Worm (Caenorhabditis elegans) whole organism, L2 larva: Measurements from ENCODE around the gene txt-18.

Experiments used
- C34F6.9 ChIP-seq: fragments of 150-350 bp; optimal IDR thresholded peaks from 2 replicates; lab custom pipeline; 2014; ENCODE audit warnings: missing biosample characterization, missing genetic modification characterization
- F13H6.1 ChIP-seq: sonication (generic microtip); optimal IDR thresholded peaks from 2 replicates; lab custom pipeline; 2016; ENCODE audit warnings: missing genetic modification characterization, missing compliant biosample characterization
- R02D3.7 ChIP-seq: fragments of 150-350 bp; optimal IDR thresholded peaks from 2 replicates; lab custom pipeline; 2014; ENCODE audit warnings: missing biosample characterization, missing genetic modification characterization
- Y55F3AM.14 ChIP-seq: fragments of 200-800 bp; sonication (Bioruptor generic); optimal IDR thresholded peaks from 2 replicates; lab custom pipeline; 2018; ENCODE audit warnings: mild to moderate bottlenecking, missing genetic modification characterization, missing compliant biosample characterization
- ZK546.5 ChIP-seq: sonication (generic microtip); optimal IDR thresholded peaks from 2 replicates; lab custom pipeline; 2017; ENCODE audit warnings: missing biosample characterization, missing genetic modification characterization
- alr-1 ChIP-seq: fragments of 150-350 bp; optimal IDR thresholded peaks from 2 replicates; lab custom pipeline; 2014; ENCODE audit warnings: missing biosample characterization, missing genetic modification characterization
- aly-2 ChIP-seq: fragments of 150-350 bp; optimal IDR thresholded peaks from 2 replicates; lab custom pipeline; 2014; ENCODE audit warnings: missing biosample characterization, missing genetic modification characterization
- ama-1 ChIP-seq: fragments of 150-350 bp; optimal IDR thresholded peaks from 2 replicates; lab custom pipeline; 2018; ENCODE audit warnings: inconsistent platforms
- ceh-16 ChIP-seq: fragments of 150-350 bp; optimal IDR thresholded peaks from 2 replicates; lab custom pipeline; 2014; ENCODE audit warnings: missing biosample characterization, missing genetic modification characterization
- crh-2 ChIP-seq: sonication (generic microtip); optimal IDR thresholded peaks from 2 replicates; lab custom pipeline; 2017; ENCODE audit warnings: missing biosample characterization, missing genetic modification characterization
- dmd-4 ChIP-seq: sonication (generic microtip); optimal IDR thresholded peaks from 2 replicates; lab custom pipeline; 2017; ENCODE audit warnings: missing biosample characterization, missing genetic modification characterization
- egl-27 ChIP-seq: sonication (generic microtip); optimal IDR thresholded peaks from 3 replicates; lab custom pipeline; 2017; ENCODE audit warnings: missing biosample characterization, missing genetic modification reagents, missing genetic modification characterization
- elt-1 ChIP-seq: fragments of 150-350 bp; optimal IDR thresholded peaks from 2 replicates; lab custom pipeline; 2014; ENCODE audit warnings: missing biosample characterization, missing genetic modification characterization
- elt-3 ChIP-seq: sonication (generic microtip); optimal IDR thresholded peaks from 2 replicates; lab custom pipeline; 2017; ENCODE audit warnings: missing biosample characterization, missing genetic modification characterization
- fos-1 ChIP-seq: fragments of 150-350 bp; optimal IDR thresholded peaks from 2 replicates; lab custom pipeline; 2014; ENCODE audit warnings: missing biosample characterization, missing genetic modification characterization
- gmeb-1 ChIP-seq: fragments of 150-350 bp; optimal IDR thresholded peaks from 2 replicates; lab custom pipeline; 2014; ENCODE audit warnings: missing biosample characterization, missing genetic modification characterization
- lin-11 ChIP-seq: fragments of 150-350 bp; sonication (generic microtip); optimal IDR thresholded peaks from 2 replicates; lab custom pipeline; 2014; ENCODE audit warnings: missing biosample characterization, missing genetic modification characterization, inconsistent platforms, mixed read lengths
- lin-13 ChIP-seq: fragments of 150-350 bp; optimal IDR thresholded peaks from 2 replicates; lab custom pipeline; 2014; ENCODE audit warnings: missing biosample characterization, missing genetic modification reagents, missing genetic modification characterization
- lin-39 ChIP-seq: fragments of 150-350 bp; optimal IDR thresholded peaks from 2 replicates; lab custom pipeline; 2014; ENCODE audit warnings: missing biosample characterization, missing genetic modification reagents, missing genetic modification characterization
- lsy-2 ChIP-seq, 2 experiments: fragments of 150-350 bp in 1 of 2; sonication (generic microtip) in 1 of 2; optimal IDR thresholded peaks; 2 replicates each; lab custom pipeline; 2014 to 2017; ENCODE audit warnings: missing biosample characterization in 2 of 2, missing genetic modification characterization in 2 of 2
- mab-5 ChIP-seq: fragments of 150-350 bp; optimal IDR thresholded peaks from 2 replicates; lab custom pipeline; 2014; ENCODE audit warnings: missing biosample characterization, missing genetic modification characterization
- mbf-1 ChIP-seq: sonication (generic microtip); optimal IDR thresholded peaks from 2 replicates; lab custom pipeline; 2017; ENCODE audit warnings: missing biosample characterization, missing genetic modification characterization
- mdl-1 ChIP-seq, 2 experiments: fragments of 150-350 bp in 1 of 2; sonication (generic microtip) in 1 of 2; optimal IDR thresholded peaks; 2 replicates each; lab custom pipeline; 2017; ENCODE audit warnings: missing biosample characterization in 2 of 2, missing genetic modification characterization in 2 of 2
- nhr-10 ChIP-seq: sonication (generic microtip); optimal IDR thresholded peaks from 2 replicates; lab custom pipeline; 2017; ENCODE audit warnings: missing biosample characterization, missing genetic modification characterization
- nhr-11 ChIP-seq: fragments of 150-350 bp; optimal IDR thresholded peaks from 2 replicates; lab custom pipeline; 2014; ENCODE audit warnings: missing biosample characterization, missing genetic modification characterization
- nhr-12 ChIP-seq: fragments of 150-350 bp; optimal IDR thresholded peaks from 2 replicates; lab custom pipeline; 2014; ENCODE audit warnings: missing biosample characterization, missing genetic modification characterization
- nhr-129 ChIP-seq: fragments of 150-350 bp; optimal IDR thresholded peaks from 2 replicates; lab custom pipeline; 2014; ENCODE audit warnings: missing biosample characterization, missing genetic modification characterization
- nhr-21 ChIP-seq: fragments of 150-350 bp; optimal IDR thresholded peaks from 2 replicates; lab custom pipeline; 2014; ENCODE audit warnings: missing biosample characterization, missing genetic modification characterization
- nhr-23 ChIP-seq: fragments of 150-350 bp; optimal IDR thresholded peaks from 2 replicates; lab custom pipeline; 2014; ENCODE audit warnings: missing biosample characterization, missing genetic modification reagents, missing genetic modification characterization
- nhr-237 ChIP-seq: fragments of 150-350 bp; optimal IDR thresholded peaks from 2 replicates; lab custom pipeline; 2014; ENCODE audit warnings: missing biosample characterization, missing genetic modification characterization
- nhr-25 ChIP-seq: fragments of 150-350 bp; sonication (generic microtip); optimal IDR thresholded peaks from 3 replicates; lab custom pipeline; 2014; ENCODE audit warnings: missing biosample characterization, missing genetic modification characterization
- nhr-6 ChIP-seq: fragments of 150-350 bp; optimal IDR thresholded peaks from 2 replicates; lab custom pipeline; 2014; ENCODE audit warnings: missing biosample characterization, missing genetic modification characterization
- nhr-77 ChIP-seq: fragments of 150-350 bp; optimal IDR thresholded peaks from 2 replicates; lab custom pipeline; 2014; ENCODE audit warnings: missing biosample characterization, missing genetic modification characterization
- peb-1 ChIP-seq: fragments of 150-350 bp; optimal IDR thresholded peaks from 2 replicates; lab custom pipeline; 2014; ENCODE audit warnings: missing biosample characterization, missing genetic modification characterization
- sem-4 ChIP-seq: fragments of 150-350 bp; optimal IDR thresholded peaks from 2 replicates; lab custom pipeline; 2014; ENCODE audit warnings: missing biosample characterization, missing genetic modification reagents, missing genetic modification characterization
- skn-1 ChIP-seq: sonication (generic microtip); optimal IDR thresholded peaks from 2 replicates; lab custom pipeline; 2017; ENCODE audit warnings: missing biosample characterization, missing genetic modification characterization
- sma-3 ChIP-seq: sonication (generic microtip); optimal IDR thresholded peaks from 2 replicates; lab custom pipeline; 2016; ENCODE audit warnings: missing genetic modification reagents, missing genetic modification characterization, missing compliant biosample characterization
- sma-9 ChIP-seq, 2 experiments: fragments of 150-350 bp in 1 of 2; sonication (generic microtip) in 1 of 2; optimal IDR thresholded peaks; 2 replicates each; lab custom pipeline; 2014 to 2016; ENCODE audit warnings: missing genetic modification characterization in 2 of 2, mild to moderate bottlenecking in 1 of 2, missing biosample characterization in 1 of 2, missing compliant biosample characterization in 1 of 2, missing genetic modification reagents in 1 of 2, moderate library complexity in 1 of 2
- unc-39 ChIP-seq: fragments of 150-350 bp; optimal IDR thresholded peaks from 2 replicates; lab custom pipeline; 2014; ENCODE audit warnings: missing biosample characterization, missing genetic modification characterization
- unc-55 ChIP-seq: fragments of 150-350 bp; sonication (generic microtip); optimal IDR thresholded peaks from 3 replicates; lab custom pipeline; 2014; ENCODE audit warnings: missing biosample characterization, missing genetic modification reagents, missing genetic modification characterization
- unc-62 ChIP-seq: fragments of 150-350 bp; optimal IDR thresholded peaks from 2 replicates; lab custom pipeline; 2014; ENCODE audit warnings: missing biosample characterization, missing genetic modification reagents, missing genetic modification characterization
- zag-1 ChIP-seq: fragments of 150-350 bp; optimal IDR thresholded peaks from 2 replicates; lab custom pipeline; 2014; ENCODE audit warnings: missing biosample characterization, missing genetic modification characterization
- ztf-1 ChIP-seq: fragments of 200-800 bp; sonication (Bioruptor generic); conservative IDR thresholded peaks from 2 replicates; pipeline ENCODE4 v1.3.6; 2022; ENCODE audit warnings: missing genetic modification characterization, missing compliant biosample characterization
- ztf-11 ChIP-seq: sonication (generic microtip); optimal IDR thresholded peaks from 2 replicates; lab custom pipeline; 2017; ENCODE audit warnings: missing biosample characterization, missing genetic modification characterization
- ztf-4 ChIP-seq: fragments of 150-350 bp; optimal IDR thresholded peaks from 2 replicates; lab custom pipeline; 2014; ENCODE audit warnings: missing biosample characterization, missing genetic modification characterization

txt-18 gene

ce11 chrII:6342455-6342854 lies 1.4 kb upstream of the txt-18 start:
- TF ChIP-seq nhr-25 (tag; lab: Kevin White, UChicago) (no peak), unc-62 (GFP tag; lab: Kevin White, UChicago) (no peak), nhr-129 (tag; lab: Kevin White, UChicago) (peak; percentile 11), lsy-2 (tag; optimal IDR thresholded peaks at IDR 0.05; lab: Kevin White, UChicago) (peak in 1 of 2 experiments; percentile 10), ama-1 (lab: Kevin White, UChicago) (no peak), crh-2 (tag; lab: Kevin White, UChicago) (peak; percentile 2), C34F6.9 (tag; lab: Kevin White, UChicago) (no peak), mdl-1 (tag; optimal IDR thresholded peaks at IDR 0.05; lab: Kevin White, UChicago) (no peak), unc-39 (tag; lab: Kevin White, UChicago) (no peak), dmd-4 (tag; lab: Kevin White, UChicago) (no peak), nhr-77 (tag; lab: Kevin White, UChicago) (no peak)

ce11 chrII:6344513-6344912 lies 641 bp downstream of the txt-18 start:
- TF ChIP-seq ama-1 (lab: Kevin White, UChicago) (no peak), lin-39 (no peak), nhr-12 (tag; lab: Kevin White, UChicago) (no peak), lin-13 (GFP tag; lab: Kevin White, UChicago) (no peak), nhr-77 (tag; lab: Kevin White, UChicago) (no peak), lin-11 (tag; lab: Kevin White, UChicago) (no peak), nhr-10 (no peak), zag-1 (no peak), ZK546.5 (no peak), Y55F3AM.14 (GFP tag; lab: Kevin White, UChicago) (no peak), crh-2 (tag; lab: Kevin White, UChicago) (no peak), nhr-11 (tag; lab: Kevin White, UChicago) (no peak), nhr-6 (tag; lab: Kevin White, UChicago) (no peak), nhr-25 (tag; lab: Kevin White, UChicago) (no peak), alr-1 (tag; lab: Kevin White, UChicago) (no peak)
- TF ChIP-seq, all 48 proteins: peak for 0

- no peak for TF ChIP-seq skn-1 (tag; lab: Kevin White, UChicago)
- TF ChIP-seq nhr-6 (tag; lab: Kevin White, UChicago) = no peak
- TF ChIP-seq lin-39 = no peak
- TF ChIP-seq nhr-237 = no peak
- TF ChIP-seq elt-3 = no peak
- TF ChIP-seq aly-2 = no peak
- TF ChIP-seq unc-39 (tag; lab: Kevin White, UChicago) = no peak
- TF ChIP-seq unc-62 (GFP tag; lab: Kevin White, UChicago) = no peak
- no peak for TF ChIP-seq elt-1 (tag; lab: Kevin White, UChicago)
- peak; percentile 10 for TF ChIP-seq sma-3 (GFP tag; lab: Kevin White, UChicago)
- no peak for TF ChIP-seq dmd-4 (tag; lab: Kevin White, UChicago)
- TF ChIP-seq crh-2 (tag; lab: Kevin White, UChicago) = peak; percentile 33
- no peak for TF ChIP-seq nhr-11 (tag; lab: Kevin White, UChicago)
- TF ChIP-seq mab-5 (tag; lab: Kevin White, UChicago) = no peak
- TF ChIP-seq gmeb-1 (tag; lab: Kevin White, UChicago) = no peak
- TF ChIP-seq nhr-21 (tag; lab: Kevin White, UChicago) = peak; percentile 51
- no peak for TF ChIP-seq sem-4 (tag; lab: Kevin White, UChicago)
- no peak for TF ChIP-seq unc-55 (GFP tag; lab: Kevin White, UChicago)
- no peak for TF ChIP-seq ztf-1 (GFP tag; lab: Robert Waterston, UW)
- TF ChIP-seq nhr-25 (tag; lab: Kevin White, UChicago) = peak; percentile 79
- TF ChIP-seq Y55F3AM.14 (GFP tag; lab: Kevin White, UChicago) = no peak
- TF ChIP-seq nhr-12 (tag; lab: Kevin White, UChicago) = no peak
- TF ChIP-seq ztf-4 (tag; lab: Kevin White, UChicago) = peak; percentile 12
- no peak for TF ChIP-seq alr-1 (tag; lab: Kevin White, UChicago)
- peak; percentile 48 for TF ChIP-seq sma-9 (GFP tag; optimal IDR thresholded peaks at IDR 0.05; lab: Kevin White, UChicago)
- no peak for TF ChIP-seq sma-9 (tag; optimal IDR thresholded peaks at IDR 0.05; lab: Kevin White, UChicago)
- TF ChIP-seq ceh-16 (tag; lab: Kevin White, UChicago) = peak; percentile 57
- TF ChIP-seq ztf-11 (tag; lab: Kevin White, UChicago) = no peak
- no peak for TF ChIP-seq lin-13 (GFP tag; lab: Kevin White, UChicago)
- TF ChIP-seq mdl-1 (tag; optimal IDR thresholded peaks at IDR 0.05; lab: Kevin White, UChicago) = no peak
- TF ChIP-seq nhr-129 (tag; lab: Kevin White, UChicago) = no peak
- no peak for TF ChIP-seq R02D3.7
- no peak for TF ChIP-seq mbf-1
- TF ChIP-seq ama-1 (lab: Kevin White, UChicago) = peak; percentile 38
- TF ChIP-seq peb-1 (tag; lab: Kevin White, UChicago) = no peak
- no peak for TF ChIP-seq nhr-23
- peak; percentile 23 for TF ChIP-seq fos-1
- TF ChIP-seq nhr-77 (tag; lab: Kevin White, UChicago) = no peak
- no peak for TF ChIP-seq F13H6.1
- no peak for TF ChIP-seq egl-27 (tag; lab: Kevin White, UChicago)
- TF ChIP-seq C34F6.9 (tag; lab: Kevin White, UChicago) = no peak
Measured at ce11 chrII:6345195-6346158, 1.6 kb downstream of the txt-18 start, which contains the start of gene C32D5.8. TSS of gene C32D5.8 (minus strand) at chrII:6345964.
